Worm (Caenorhabditis elegans) whole organism, L4 larva: ENCODE measurements around the gene srj-24.

ENCODE experiments used
- ceh-32 ChIP-seq: sonication (generic microtip); optimal IDR thresholded peaks from 2 replicates; lab custom pipeline; 2016; ENCODE audit warnings: mild to moderate bottlenecking, missing genetic modification characterization, missing compliant biosample characterization; ENCODE audit not compliant: poor library complexity
- dpl-1 ChIP-seq: fragments of 150-350 bp; optimal IDR thresholded peaks from 2 replicates; lab custom pipeline; 2014; ENCODE audit warnings: missing biosample characterization, missing genetic modification reagents, missing genetic modification characterization
- fkh-10 ChIP-seq: fragments of 150-350 bp; optimal IDR thresholded peaks from 2 replicates; lab custom pipeline; 2014; ENCODE audit warnings: missing biosample characterization, missing genetic modification reagents, missing genetic modification characterization
- hlh-30 ChIP-seq: sonication (generic microtip); optimal IDR thresholded peaks from 2 replicates; lab custom pipeline; 2017; ENCODE audit warnings: antibody characterized with exemption, mild to moderate bottlenecking, missing genetic modification characterization, missing compliant biosample characterization; ENCODE audit not compliant: insufficient read depth
- madf-5 ChIP-seq, 2 experiments: fragments of 200-800 bp; sonication (Bioruptor generic); IDR thresholded peaks; 2 replicates each; pipeline ENCODE4 v1.3.6; 2022; ENCODE audit warnings: missing compliant biosample characterization in 2 of 2, missing genetic modification characterization in 2 of 2
- madf-9 ChIP-seq: fragments of 200-800 bp; sonication (Bioruptor generic); conservative IDR thresholded peaks from 2 replicates; pipeline ENCODE4 v1.3.6; 2022; ENCODE audit warnings: missing genetic modification reagents, missing genetic modification characterization, missing compliant biosample characterization

ce11 chrV:719731-720130 lies 18.9 kb downstream of the srj-24 start, which contains the start of gene srbc-40:
- TF ChIP-seq hlh-30 (tag; lab: Kevin White, UChicago) (no peak), madf-5 (GFP tag; IDR thresholded peaks at IDR 0.05; lab: Robert Waterston, UW) (no peak), dpl-1 (GFP tag; lab: Kevin White, UChicago) (no peak), fkh-10 (GFP tag; lab: Kevin White, UChicago) (no peak), ceh-32 (tag; lab: Kevin White, UChicago) (no peak), madf-9 (GFP tag; lab: Robert Waterston, UW) (no peak)
